Worm (Caenorhabditis elegans) whole organism, L1 larva: ENCODE results near the gene iffb-1.
A peak's percentile ranks its signal among the peaks of the same experiment; 100 is the strongest.

Experiments used
- ama-1 ChIP-seq: fragments of 150-350 bp; optimal IDR thresholded peaks from 2 replicates; lab custom pipeline; 2014
- blmp-1 ChIP-seq: fragments of 150-350 bp; optimal IDR thresholded peaks from 2 replicates; lab custom pipeline; 2014; ENCODE audit warnings: missing biosample characterization, missing genetic modification characterization
- fkh-10 ChIP-seq: sonication (generic microtip); optimal IDR thresholded peaks from 2 replicates; lab custom pipeline; 2017; ENCODE audit warnings: missing biosample characterization, missing genetic modification reagents, missing genetic modification characterization
- mdl-1 ChIP-seq, 2 experiments: fragments of 150-350 bp; optimal IDR thresholded peaks; 2 replicates each; lab custom pipeline; 2014 to 2017; ENCODE audit warnings: missing biosample characterization in 2 of 2, missing genetic modification characterization in 2 of 2, inconsistent platforms in 1 of 2
- nhr-11 ChIP-seq: fragments of 150-350 bp; optimal IDR thresholded peaks from 2 replicates; lab custom pipeline; 2014; ENCODE audit warnings: missing biosample characterization, missing genetic modification characterization
- nhr-12 ChIP-seq: sonication (generic microtip); optimal IDR thresholded peaks from 2 replicates; lab custom pipeline; 2017; ENCODE audit warnings: missing biosample characterization, missing genetic modification characterization
- nhr-237 ChIP-seq: fragments of 150-350 bp; optimal IDR thresholded peaks from 2 replicates; lab custom pipeline; 2014; ENCODE audit warnings: missing biosample characterization, missing genetic modification characterization
- nhr-76 ChIP-seq: sonication (generic microtip); optimal IDR thresholded peaks from 2 replicates; lab custom pipeline; 2017; ENCODE audit warnings: missing biosample characterization, missing genetic modification characterization
- pag-3 ChIP-seq: sonication (generic microtip); optimal IDR thresholded peaks from 2 replicates; lab custom pipeline; 2017; ENCODE audit warnings: missing genetic modification characterization, mild to moderate bottlenecking, missing compliant biosample characterization, antibody characterized with exemption, borderline replicate concordance; ENCODE audit not compliant: insufficient read depth
- zag-1 ChIP-seq: fragments of 150-350 bp; optimal IDR thresholded peaks from 2 replicates; lab custom pipeline; 2014; ENCODE audit warnings: missing biosample characterization, missing genetic modification characterization
- ztf-11 ChIP-seq, 2 experiments: sonication (generic microtip); optimal IDR thresholded peaks; 2 replicates each; lab custom pipeline; 2016 to 2017; ENCODE audit warnings: missing genetic modification characterization in 2 of 2, missing biosample characterization in 1 of 2, missing compliant biosample characterization in 1 of 2

ce11 chrIII:2331033-2331625 is 16.9 kb downstream of the iffb-1 start, which contains the start of the genes Y54F10BM.13 and ppm-1.D:
- TF ChIP-seq nhr-237 (tag; lab: Kevin White, UChicago) (no peak), mdl-1 (tag; optimal IDR thresholded peaks at IDR 0.05; lab: Kevin White, UChicago) (no peak), blmp-1 (tag; lab: Kevin White, UChicago) (peak; percentile 35), ama-1 (lab: Kevin White, UChicago) (no peak), zag-1 (tag; lab: Kevin White, UChicago) (no peak), nhr-76 (tag; lab: Kevin White, UChicago) (no peak), pag-3 (tag; lab: Kevin White, UChicago) (no peak), nhr-11 (tag; lab: Kevin White, UChicago) (no peak), fkh-10 (no peak), ztf-11 (tag; optimal IDR thresholded peaks at IDR 0.05; lab: Kevin White, UChicago) (no peak), nhr-12 (tag; lab: Kevin White, UChicago) (no peak)
